Worm (Caenorhabditis elegans) whole organism, early embryonic: Measurements from ENCODE around the gene mec-2.

Experiments
- ama-1 ChIP-seq: fragments of 150-350 bp; optimal IDR thresholded peaks from 2 replicates; lab custom pipeline; 2014
- ceh-36 ChIP-seq: sonication (generic microtip); optimal IDR thresholded peaks from 2 replicates; lab custom pipeline; 2016; ENCODE audit warnings: missing genetic modification characterization, inconsistent platforms, missing compliant biosample characterization
- flt-1 ChIP-seq: fragments of 200-800 bp; sonication (Bioruptor generic); IDR thresholded peaks from 2 replicates; pipeline ENCODE4 v1.3.6; 2022; ENCODE audit warnings: missing genetic modification characterization, missing compliant biosample characterization
- hmbx-1 ChIP-seq: sonication (generic microtip); optimal IDR thresholded peaks from 2 replicates; lab custom pipeline; 2016; ENCODE audit warnings: mild to moderate bottlenecking, missing genetic modification characterization, missing compliant biosample characterization
- hmg-4 ChIP-seq: fragments of 200-800 bp; sonication (Bioruptor generic); optimal IDR thresholded peaks from 2 replicates; lab custom pipeline; 2018; ENCODE audit warnings: mild to moderate bottlenecking, missing genetic modification characterization, missing compliant biosample characterization
- hnd-1 ChIP-seq: sonication (generic microtip); optimal IDR thresholded peaks from 2 replicates; lab custom pipeline; 2016; ENCODE audit warnings: missing genetic modification characterization, missing compliant biosample characterization
- pes-1 ChIP-seq: fragments of 200-800 bp; sonication (Bioruptor generic); IDR thresholded peaks from 2 replicates; pipeline ENCODE4 v1.3.6; 2022; ENCODE audit warnings: missing genetic modification reagents, missing genetic modification characterization, missing compliant biosample characterization
- scrt-1 ChIP-seq: fragments of 200-800 bp; sonication (Bioruptor generic); IDR thresholded peaks from 2 replicates; pipeline ENCODE4 v1.3.6; 2022; ENCODE audit warnings: missing genetic modification characterization, missing compliant biosample characterization
- tbx-11 ChIP-seq: fragments of 200-800 bp; sonication (Bioruptor generic); IDR thresholded peaks from 2 replicates; pipeline ENCODE4 v1.3.6; 2022; ENCODE audit warnings: missing genetic modification characterization, missing compliant biosample characterization

- no peak for TF ChIP-seq pes-1 (GFP tag; lab: Robert Waterston, UW)
- no peak for TF ChIP-seq hnd-1
- no peak for TF ChIP-seq ceh-36 (tag; lab: Kevin White, UChicago)
- TF ChIP-seq flt-1 (GFP tag; lab: Robert Waterston, UW), result no peak
- no peak for TF ChIP-seq ama-1
- TF ChIP-seq tbx-11 (GFP tag; lab: Robert Waterston, UW), result no peak
- TF ChIP-seq scrt-1 (GFP tag; lab: Robert Waterston, UW), result no peak
- TF ChIP-seq hmbx-1 (tag; lab: Kevin White, UChicago), result no peak
- TF ChIP-seq hmg-4 (GFP tag; lab: Kevin White, UChicago), result no peak
Observed at ce11 chrX:5621793-5622192, 54.2 kb downstream of the mec-2 start.
